Fruit fly (Drosophila melanogaster) whole organism, adult: ENCODE results near the gene RAF2.

Experiments used
- CG11617 ChIP-seq: fragments of 200-800 bp; sonication (Bioruptor generic); optimal IDR thresholded peaks from 2 replicates; lab custom pipeline; 2017; ENCODE audit warnings: mild to moderate bottlenecking, missing biosample characterization, missing genetic modification reagents, missing genetic modification characterization
- CG12768 ChIP-seq: fragments of 200-800 bp; sonication (Bioruptor generic); optimal IDR thresholded peaks from 2 replicates; lab custom pipeline; 2017; ENCODE audit warnings: missing biosample characterization, missing genetic modification characterization, mild to moderate bottlenecking, moderate library complexity, missing genetic modification reagents
- CG14711 ChIP-seq: fragments of 200-800 bp; sonication (Bioruptor generic); optimal IDR thresholded peaks from 2 replicates; lab custom pipeline; 2018; ENCODE audit warnings: missing biosample characterization, mild to moderate bottlenecking, missing genetic modification characterization, moderate library complexity
- CG1620 ChIP-seq: fragments of 200-800 bp; sonication (Bioruptor generic); optimal IDR thresholded peaks from 2 replicates; lab custom pipeline; 2016; ENCODE audit warnings: missing biosample characterization, missing genetic modification characterization
- CG33017 ChIP-seq: fragments of 200-800 bp; sonication (Bioruptor generic); optimal IDR thresholded peaks from 2 replicates; lab custom pipeline; 2018; ENCODE audit warnings: missing biosample characterization, mild to moderate bottlenecking, missing genetic modification characterization, moderate library complexity
- CG5204 ChIP-seq: fragments of 200-800 bp; sonication (Bioruptor generic); optimal IDR thresholded peaks from 2 replicates; lab custom pipeline; 2016; ENCODE audit warnings: missing biosample characterization, missing genetic modification characterization
- CG7045 ChIP-seq: fragments of 200-800 bp; sonication (Bioruptor generic); optimal IDR thresholded peaks from 2 replicates; lab custom pipeline; 2017; ENCODE audit warnings: missing biosample characterization, mild to moderate bottlenecking, missing genetic modification characterization
- CG7101 ChIP-seq: fragments of 200-800 bp; sonication (Bioruptor generic); optimal IDR thresholded peaks from 2 replicates; lab custom pipeline; 2018; ENCODE audit warnings: missing biosample characterization, mild to moderate bottlenecking, missing genetic modification characterization, moderate library complexity
- Clk ChIP-seq: fragments of 200-800 bp; sonication (Bioruptor generic); optimal IDR thresholded peaks from 2 replicates; lab custom pipeline; 2017; ENCODE audit warnings: missing biosample characterization, missing genetic modification characterization
- Crg-1 ChIP-seq: fragments of 200-800 bp; sonication (Bioruptor generic); optimal IDR thresholded peaks from 2 replicates; lab custom pipeline; 2016; ENCODE audit warnings: missing biosample characterization, missing genetic modification characterization
- Hr96 ChIP-seq: fragments of 200-800 bp; sonication (Bioruptor generic); optimal IDR thresholded peaks from 2 replicates; lab custom pipeline; 2016; ENCODE audit warnings: missing biosample characterization, missing genetic modification characterization
- Mnt ChIP-seq: fragments of 200-800 bp; sonication (Bioruptor generic); optimal IDR thresholded peaks from 2 replicates; lab custom pipeline; 2016; ENCODE audit warnings: missing biosample characterization, mild to moderate bottlenecking, missing genetic modification characterization
- bab1 ChIP-seq: fragments of 200-800 bp; sonication (Bioruptor generic); optimal IDR thresholded peaks from 3 replicates; lab custom pipeline; 2019; ENCODE audit warnings: missing biosample characterization, mild to moderate bottlenecking, missing genetic modification characterization, moderate library complexity
- cic ChIP-seq: fragments of 200-800 bp; sonication (Bioruptor generic); optimal IDR thresholded peaks from 2 replicates; lab custom pipeline; 2017; ENCODE audit warnings: missing biosample characterization, mild to moderate bottlenecking, missing genetic modification characterization, moderate library complexity
- cnc ChIP-seq, 2 experiments: fragments of >200 bp; optimal IDR thresholded peaks; 2 replicates each; lab custom pipeline; 2017
- kay ChIP-seq: fragments of 200-800 bp; sonication (Bioruptor generic); peaks from one replicate; lab custom pipeline; 2016; ENCODE audit warnings: missing biosample characterization, missing genetic modification characterization, borderline replicate concordance
- ovo ChIP-seq: fragments of 200-800 bp; sonication (Bioruptor generic); optimal IDR thresholded peaks from 2 replicates; lab custom pipeline; 2016; ENCODE audit warnings: missing biosample characterization, missing genetic modification characterization
- pad ChIP-seq: fragments of 200-800 bp; sonication (Bioruptor generic); optimal IDR thresholded peaks from 3 replicates; lab custom pipeline; 2017; ENCODE audit warnings: missing biosample characterization, missing genetic modification characterization, mild to moderate bottlenecking, moderate library complexity, missing genetic modification reagents
- tj ChIP-seq: fragments of 200-800 bp; sonication (Bioruptor generic); optimal IDR thresholded peaks from 3 replicates; lab custom pipeline; 2017; ENCODE audit warnings: missing biosample characterization, mild to moderate bottlenecking, missing genetic modification characterization, moderate library complexity
- toe ChIP-seq: fragments of 200-800 bp; sonication (Bioruptor generic); optimal IDR thresholded peaks from 2 replicates; lab custom pipeline; 2016; ENCODE audit warnings: missing biosample characterization, missing genetic modification characterization

The RAF2 gene

dm6 chr3L:16385252-16385879 is 761 bp upstream of the RAF2 start:
- TF ChIP-seq kay (GFP tag; lab: Kevin White, UChicago): peak; percentile 89
- TF ChIP-seq bab1: peak; percentile 86
- peak; percentile 42 for TF ChIP-seq CG7101 (tag; lab: Kevin White, UChicago)
- peak; percentile 3 for TF ChIP-seq CG1620
- TF ChIP-seq cnc (optimal IDR thresholded peaks at IDR 0.05; lab: Kevin White, UChicago): no peak
- TF ChIP-seq Crg-1: no peak
- no peak for TF ChIP-seq CG5204 (GFP tag; lab: Kevin White, UChicago)
- TF ChIP-seq Hr96: no peak
- peak; percentile 50 for TF ChIP-seq CG7045
- peak; percentile 93 for TF ChIP-seq cic (GFP tag; lab: Kevin White, UChicago)
- TF ChIP-seq toe (GFP tag; lab: Kevin White, UChicago): no peak
- peak; percentile 45 for TF ChIP-seq pad (GFP tag; lab: Kevin White, UChicago)
- TF ChIP-seq CG12768 (GFP tag; lab: Kevin White, UChicago): peak; percentile 54
- TF ChIP-seq ovo (GFP tag; lab: Kevin White, UChicago): no peak
- TF ChIP-seq tj (GFP tag; lab: Kevin White, UChicago): peak; percentile 24
- no peak for TF ChIP-seq CG14711 (tag; lab: Kevin White, UChicago)
- peak; percentile 27 for TF ChIP-seq CG33017
- TF ChIP-seq Mnt (GFP tag; lab: Kevin White, UChicago): peak; percentile 96

dm6 chr3L:16390793-16391192 is 4.7 kb downstream of the RAF2 start:
- TF ChIP-seq Clk (GFP tag; lab: Kevin White, UChicago) (no peak), kay (GFP tag; lab: Kevin White, UChicago) (peak; percentile 52)

dm6 chr3L:16391257-16391656 is 5.1 kb downstream of the RAF2 start:
- no peak for TF ChIP-seq CG1620
- TF ChIP-seq tj (GFP tag; lab: Kevin White, UChicago): no peak
- TF ChIP-seq Clk (GFP tag; lab: Kevin White, UChicago): no peak
- TF ChIP-seq Crg-1: no peak
- no peak for TF ChIP-seq CG33017
- no peak for TF ChIP-seq pad (GFP tag; lab: Kevin White, UChicago)
- TF ChIP-seq kay (GFP tag; lab: Kevin White, UChicago): no peak
- no peak for TF ChIP-seq Hr96
- no peak for TF ChIP-seq CG12768 (GFP tag; lab: Kevin White, UChicago)
- TF ChIP-seq CG11617 (GFP tag; lab: Kevin White, UChicago): no peak
- TF ChIP-seq CG14711 (tag; lab: Kevin White, UChicago): no peak
- TF ChIP-seq toe (GFP tag; lab: Kevin White, UChicago): no peak
- no peak for TF ChIP-seq bab1
- TF ChIP-seq cic (GFP tag; lab: Kevin White, UChicago): no peak
- TF ChIP-seq ovo (GFP tag; lab: Kevin White, UChicago): no peak
- TF ChIP-seq CG7101 (tag; lab: Kevin White, UChicago): no peak
- TF ChIP-seq CG7045: no peak
- TF ChIP-seq CG5204 (GFP tag; lab: Kevin White, UChicago): no peak

dm6 chr3L:16392203-16392800 is 6.2 kb downstream of the RAF2 start:
- TF ChIP-seq CG7045: no peak
- TF ChIP-seq CG12768 (GFP tag; lab: Kevin White, UChicago): no peak
- TF ChIP-seq Crg-1: no peak
- no peak for TF ChIP-seq tj (GFP tag; lab: Kevin White, UChicago)
- TF ChIP-seq bab1: no peak
- no peak for TF ChIP-seq ovo (GFP tag; lab: Kevin White, UChicago)
- TF ChIP-seq Clk (GFP tag; lab: Kevin White, UChicago): no peak
- no peak for TF ChIP-seq CG1620
- no peak for TF ChIP-seq Mnt (GFP tag; lab: Kevin White, UChicago)
- no peak for TF ChIP-seq pad (GFP tag; lab: Kevin White, UChicago)
- no peak for TF ChIP-seq CG5204 (GFP tag; lab: Kevin White, UChicago)
- no peak for TF ChIP-seq CG7101 (tag; lab: Kevin White, UChicago)

- no peak for TF ChIP-seq cnc (optimal IDR thresholded peaks at IDR 0.05; lab: Kevin White, UChicago)
- TF ChIP-seq CG12768 (GFP tag; lab: Kevin White, UChicago): no peak
- no peak for TF ChIP-seq CG11617 (GFP tag; lab: Kevin White, UChicago)
Observed at dm6 chr3L:16392874-16393273, 6.7 kb downstream of the RAF2 start.

dm6 chr3L:16393700-16394099 is 7.6 kb downstream of the RAF2 start:
- no peak for TF ChIP-seq pad (GFP tag; lab: Kevin White, UChicago)
- peak; percentile 53 for TF ChIP-seq kay (GFP tag; lab: Kevin White, UChicago)
- TF ChIP-seq Hr96: no peak
- no peak for TF ChIP-seq toe (GFP tag; lab: Kevin White, UChicago)
- no peak for TF ChIP-seq CG11617 (GFP tag; lab: Kevin White, UChicago)

- TF ChIP-seq Crg-1 (no peak), CG7101 (tag; lab: Kevin White, UChicago) (no peak), CG33017 (no peak), CG14711 (tag; lab: Kevin White, UChicago) (no peak), Mnt (GFP tag; lab: Kevin White, UChicago) (no peak), Hr96 (no peak)
Observed at dm6 chr3L:16394506-16394905, 8.4 kb downstream of the RAF2 start, which contains the start of gene Gagr. Gene Gagr, plus strand, starts transcription at chr3L:16394586.
